Worm (Caenorhabditis elegans): ENCODE measurements around the gene T13C5.9.
A peak's percentile ranks its signal among the peaks of the same experiment; 100 is the strongest.

T13C5.9 gene

ce11 chrX:6221097-6221496 lies 31.0 kb downstream of the T13C5.9 start:
- TF ChIP-seq lin-39 (tag; optimal IDR thresholded peaks at IDR 0.05), result no peak
- TF ChIP-seq ztf-11 (tag; optimal IDR thresholded peaks at IDR 0.05), result no peak
- no peak for TF ChIP-seq dmd-4 (tag; optimal IDR thresholded peaks at IDR 0.05)
- TF ChIP-seq lin-11 (tag; optimal IDR thresholded peaks at IDR 0.05), result no peak
- TF ChIP-seq ZK546.5 (tag; optimal IDR thresholded peaks at IDR 0.05), result no peak

ce11 chrX:6224841-6225240 lies 34.8 kb downstream of the T13C5.9 start:
- TF ChIP-seq dmd-4 (tag; optimal IDR thresholded peaks at IDR 0.05) (no peak), sma-9 (GFP tag; optimal IDR thresholded peaks at IDR 0.05) (peak; percentile 32), sma-9 (tag; optimal IDR thresholded peaks at IDR 0.05) (no peak), lin-11 (tag; optimal IDR thresholded peaks at IDR 0.05) (no peak), peb-1 (tag; optimal IDR thresholded peaks at IDR 0.05) (no peak), Y55F3AM.14 (GFP tag; optimal IDR thresholded peaks at IDR 0.05) (no peak), sma-3 (GFP tag; optimal IDR thresholded peaks at IDR 0.05) (no peak)

ce11 chrX:6230669-6231068 lies 40.6 kb downstream of the T13C5.9 start, which contains the start of gene lite-1:
Gene lite-1, minus strand, starts transcription at chrX:6230769.
- TF ChIP-seq mbf-1 (tag; optimal IDR thresholded peaks at IDR 0.05) (no peak), sma-3 (GFP tag; optimal IDR thresholded peaks at IDR 0.05) (peak; percentile 27), nhr-25 (tag; optimal IDR thresholded peaks at IDR 0.05) (no peak)

ce11 chrX:6232998-6233626 lies 43.1 kb downstream of the T13C5.9 start, which contains the start of gene C14F11.4:
Gene C14F11.4, minus strand, starts transcription at chrX:6233048.
- TF ChIP-seq F13H6.1 (tag; optimal IDR thresholded peaks at IDR 0.05), result no peak
- TF ChIP-seq C34F6.9 (tag; optimal IDR thresholded peaks at IDR 0.05), result no peak
- no peak for TF ChIP-seq nhr-25 (tag; optimal IDR thresholded peaks at IDR 0.05)
- TF ChIP-seq gmeb-1 (tag; optimal IDR thresholded peaks at IDR 0.05), result no peak
- no peak for TF ChIP-seq snpc-4 (tag; optimal IDR thresholded peaks at IDR 0.05)
- no peak for TF ChIP-seq Y55F3AM.14 (GFP tag; optimal IDR thresholded peaks at IDR 0.05)
- no peak for TF ChIP-seq crh-2 (tag; optimal IDR thresholded peaks at IDR 0.05)
- no peak for TF ChIP-seq dmd-4 (tag; optimal IDR thresholded peaks at IDR 0.05)
- no peak for TF ChIP-seq nhr-12 (tag; optimal IDR thresholded peaks at IDR 0.05)
- TF ChIP-seq blmp-1 (tag; optimal IDR thresholded peaks at IDR 0.05; ENCODE audit: insufficient read depth), result no peak
- TF ChIP-seq alr-1 (tag; optimal IDR thresholded peaks at IDR 0.05), result no peak
- TF ChIP-seq lsy-2 (tag; optimal IDR thresholded peaks at IDR 0.05), result no peak
- TF ChIP-seq egl-27 (tag; optimal IDR thresholded peaks at IDR 0.05), result no peak

ce11 chrX:6235443-6235842 lies 45.4 kb downstream of the T13C5.9 start, which contains the start of gene hsp-43:
Gene hsp-43, minus strand, starts transcription at chrX:6235543.
- TF ChIP-seq unc-39 (tag; optimal IDR thresholded peaks at IDR 0.05) (no peak), ztf-1 (GFP tag; conservative IDR thresholded peaks at IDR 0.05) (no peak), crh-2 (tag; optimal IDR thresholded peaks at IDR 0.05) (no peak), aly-2 (tag; optimal IDR thresholded peaks at IDR 0.05) (no peak), ceh-16 (tag; optimal IDR thresholded peaks at IDR 0.05) (no peak), dmd-4 (tag; optimal IDR thresholded peaks at IDR 0.05) (no peak), unc-62 (GFP tag; optimal IDR thresholded peaks at IDR 0.05) (no peak), F13H6.1 (tag; optimal IDR thresholded peaks at IDR 0.05) (no peak), ZK546.5 (tag; optimal IDR thresholded peaks at IDR 0.05) (no peak), alr-1 (tag; optimal IDR thresholded peaks at IDR 0.05) (no peak), zag-1 (tag; optimal IDR thresholded peaks at IDR 0.05) (no peak), nhr-237 (tag; optimal IDR thresholded peaks at IDR 0.05) (no peak), nhr-12 (tag; optimal IDR thresholded peaks at IDR 0.05) (no peak), skn-1 (tag; optimal IDR thresholded peaks at IDR 0.05) (no peak), snpc-4 (tag; optimal IDR thresholded peaks at IDR 0.05) (no peak), nhr-11 (tag; optimal IDR thresholded peaks at IDR 0.05) (no peak), sem-4 (tag; optimal IDR thresholded peaks at IDR 0.05) (no peak), nhr-77 (tag; optimal IDR thresholded peaks at IDR 0.05) (no peak), nhr-25 (tag; optimal IDR thresholded peaks at IDR 0.05) (no peak), sma-9 (GFP tag; optimal IDR thresholded peaks at IDR 0.05) (no peak), sma-9 (tag; optimal IDR thresholded peaks at IDR 0.05) (no peak)

All from whole organism, L2 larva.